Worm (Caenorhabditis elegans) whole organism, L1 larva: ENCODE results near the gene B0228.8.

Source experiments
- C04F5.9 ChIP-seq: sonication (generic microtip); optimal IDR thresholded peaks from 2 replicates; lab custom pipeline; 2016; ENCODE audit warnings: missing genetic modification characterization, missing compliant biosample characterization
- C16A3.4 ChIP-seq: fragments of 150-350 bp; optimal IDR thresholded peaks from 2 replicates; lab custom pipeline; 2014; ENCODE audit warnings: missing biosample characterization, missing genetic modification characterization
- C34B4.2 ChIP-seq: sonication (generic microtip); optimal IDR thresholded peaks from 2 replicates; lab custom pipeline; 2017; ENCODE audit warnings: mild to moderate bottlenecking, missing genetic modification characterization, missing compliant biosample characterization
- F16B12.6 ChIP-seq: fragments of 150-350 bp; optimal IDR thresholded peaks from 2 replicates; lab custom pipeline; 2014; ENCODE audit warnings: missing biosample characterization, missing genetic modification characterization
- aly-2 ChIP-seq: fragments of 150-350 bp; optimal IDR thresholded peaks from 2 replicates; lab custom pipeline; 2014; ENCODE audit warnings: missing biosample characterization, missing genetic modification characterization
- ama-1 ChIP-seq: fragments of 150-350 bp; optimal IDR thresholded peaks from 2 replicates; lab custom pipeline; 2014
- blmp-1 ChIP-seq: fragments of 150-350 bp; optimal IDR thresholded peaks from 2 replicates; lab custom pipeline; 2014; ENCODE audit warnings: missing biosample characterization, missing genetic modification characterization
- ceh-90 ChIP-seq: sonication (generic microtip); optimal IDR thresholded peaks from 2 replicates; lab custom pipeline; 2016; ENCODE audit warnings: missing genetic modification characterization, missing compliant biosample characterization
- ces-1 ChIP-seq: fragments of 150-350 bp; optimal IDR thresholded peaks from 2 replicates; lab custom pipeline; 2014; ENCODE audit warnings: missing biosample characterization, missing genetic modification reagents, missing genetic modification characterization
- dpl-1 ChIP-seq, 3 experiments: fragments of 150-350 bp in 2 of 3; sonication (generic microtip) in 1 of 3; optimal IDR thresholded peaks; 2 replicates each; lab custom pipeline; 2014 to 2017; ENCODE audit warnings: missing biosample characterization in 3 of 3, missing genetic modification characterization in 3 of 3, missing genetic modification reagents in 3 of 3
- efl-1 ChIP-seq, 4 experiments: fragments of 150-350 bp; optimal IDR thresholded peaks in 3 of 4; peaks in 1 of 4; 1 replicate in 1 of 4; 2 replicates in 3 of 4; lab custom pipeline; 2014; ENCODE audit warnings: missing biosample characterization in 2 of 4, missing genetic modification characterization in 2 of 4, missing genetic modification reagents in 2 of 4
- fkh-10 ChIP-seq: sonication (generic microtip); optimal IDR thresholded peaks from 2 replicates; lab custom pipeline; 2017; ENCODE audit warnings: missing biosample characterization, missing genetic modification reagents, missing genetic modification characterization
- fkh-4 ChIP-seq: sonication (generic microtip); optimal IDR thresholded peaks from 2 replicates; lab custom pipeline; 2016; ENCODE audit warnings: missing compliant biosample characterization, missing genetic modification characterization, borderline replicate concordance
- fkh-8 ChIP-seq: sonication (generic microtip); optimal IDR thresholded peaks from 2 replicates; lab custom pipeline; 2016; ENCODE audit warnings: mild to moderate bottlenecking, missing genetic modification characterization, missing compliant biosample characterization
- fos-1 ChIP-seq: fragments of 150-350 bp; optimal IDR thresholded peaks from 2 replicates; lab custom pipeline; 2014; ENCODE audit warnings: missing biosample characterization, missing genetic modification characterization
- grh-1 ChIP-seq: fragments of 200-800 bp; sonication (Bioruptor generic); IDR thresholded peaks from 2 replicates; pipeline ENCODE4 v1.3.6; 2022; ENCODE audit warnings: missing genetic modification reagents, missing genetic modification characterization, missing compliant biosample characterization
- hlh-17 ChIP-seq: fragments of 200-800 bp; sonication (Bioruptor generic); optimal IDR thresholded peaks from 2 replicates; lab custom pipeline; 2018; ENCODE audit warnings: missing genetic modification characterization, mild to moderate bottlenecking, missing compliant biosample characterization, moderate library complexity, borderline replicate concordance
- hpl-2 ChIP-seq: fragments of 150-350 bp; optimal IDR thresholded peaks from 2 replicates; lab custom pipeline; 2014; ENCODE audit warnings: missing biosample characterization, missing genetic modification reagents, missing genetic modification characterization
- lin-13 ChIP-seq: fragments of 150-350 bp; optimal IDR thresholded peaks from 2 replicates; lab custom pipeline; 2014; ENCODE audit warnings: missing biosample characterization, missing genetic modification reagents, missing genetic modification characterization
- lin-14 ChIP-seq: fragments of 200-800 bp; sonication (Bioruptor generic); optimal IDR thresholded peaks from 2 replicates; lab custom pipeline; 2018; ENCODE audit warnings: mild to moderate bottlenecking, missing genetic modification characterization, moderate library complexity, missing compliant biosample characterization
- lin-15B ChIP-seq: fragments of 150-350 bp; sonication (generic microtip); optimal IDR thresholded peaks from 3 replicates; lab custom pipeline; 2014; ENCODE audit warnings: missing biosample characterization, missing genetic modification characterization
- lin-35 ChIP-seq, 2 experiments: fragments of 150-350 bp; optimal IDR thresholded peaks; 2 replicates each; lab custom pipeline; 2014; ENCODE audit warnings: missing biosample characterization in 2 of 2, missing genetic modification characterization in 2 of 2, missing genetic modification reagents in 2 of 2
- lin-39 ChIP-seq: fragments of 150-350 bp; optimal IDR thresholded peaks from 2 replicates; lab custom pipeline; 2014; ENCODE audit warnings: missing biosample characterization, missing genetic modification reagents, missing genetic modification characterization
- mab-9 ChIP-seq: fragments of 200-800 bp; sonication (Bioruptor generic); IDR thresholded peaks from 2 replicates; pipeline ENCODE4 v1.3.6; 2022; ENCODE audit warnings: missing genetic modification reagents, missing genetic modification characterization, missing compliant biosample characterization
- mep-1 ChIP-seq: fragments of 150-350 bp; optimal IDR thresholded peaks from 2 replicates; lab custom pipeline; 2014; ENCODE audit warnings: missing biosample characterization, missing genetic modification characterization
- nhr-19 ChIP-seq: fragments of 200-800 bp; sonication (Bioruptor generic); conservative IDR thresholded peaks from 2 replicates; pipeline ENCODE4 v1.3.6; 2022; ENCODE audit warnings: missing genetic modification characterization, missing compliant biosample characterization
- nhr-237 ChIP-seq: fragments of 150-350 bp; optimal IDR thresholded peaks from 2 replicates; lab custom pipeline; 2014; ENCODE audit warnings: missing biosample characterization, missing genetic modification characterization
- nhr-28 ChIP-seq: fragments of 150-350 bp; optimal IDR thresholded peaks from 2 replicates; lab custom pipeline; 2014; ENCODE audit warnings: missing biosample characterization, missing genetic modification characterization
- nhr-85 ChIP-seq: sonication (generic microtip); peaks from one replicate; lab custom pipeline; 2016; ENCODE audit warnings: missing genetic modification characterization, inconsistent platforms, missing compliant biosample characterization
- pqm-1 ChIP-seq: sonication (generic microtip); optimal IDR thresholded peaks from 3 replicates; lab custom pipeline; 2017; ENCODE audit warnings: missing biosample characterization, missing genetic modification characterization
- rnt-1 ChIP-seq: sonication (generic microtip); optimal IDR thresholded peaks from 2 replicates; lab custom pipeline; 2016; ENCODE audit warnings: mild to moderate bottlenecking, missing genetic modification characterization, moderate library complexity, missing compliant biosample characterization
- sox-4 ChIP-seq: sonication (generic microtip); optimal IDR thresholded peaks from 2 replicates; lab custom pipeline; 2016; ENCODE audit warnings: missing genetic modification characterization, missing compliant biosample characterization
- sptf-1 ChIP-seq: fragments of 150-350 bp; optimal IDR thresholded peaks from 2 replicates; lab custom pipeline; 2014; ENCODE audit warnings: missing biosample characterization, missing genetic modification characterization
- sup-37 ChIP-seq: fragments of 200-800 bp; sonication (Bioruptor generic); optimal IDR thresholded peaks from 2 replicates; lab custom pipeline; 2018; ENCODE audit warnings: mild to moderate bottlenecking, missing genetic modification characterization, missing compliant biosample characterization
- swsn-7 ChIP-seq: sonication (generic microtip); optimal IDR thresholded peaks from 2 replicates; lab custom pipeline; 2016; ENCODE audit warnings: missing genetic modification characterization, missing compliant biosample characterization
- tbx-2 ChIP-seq: sonication (generic microtip); optimal IDR thresholded peaks from 2 replicates; lab custom pipeline; 2016; ENCODE audit warnings: missing genetic modification characterization, missing compliant biosample characterization
- tlp-1 ChIP-seq: fragments of 150-350 bp; optimal IDR thresholded peaks from 2 replicates; lab custom pipeline; 2014; ENCODE audit warnings: missing biosample characterization, missing genetic modification characterization
- unc-130 ChIP-seq: fragments of 150-350 bp; optimal IDR thresholded peaks from 2 replicates; lab custom pipeline; 2017; ENCODE audit warnings: missing biosample characterization, missing genetic modification characterization, inconsistent platforms
- unc-86 ChIP-seq: sonication (generic microtip); optimal IDR thresholded peaks from 2 replicates; lab custom pipeline; 2016; ENCODE audit warnings: missing genetic modification characterization, missing compliant biosample characterization
- unc-98 ChIP-seq: fragments of 200-800 bp; sonication (Bioruptor generic); IDR thresholded peaks from 2 replicates; pipeline ENCODE4 v1.3.6; 2022; ENCODE audit warnings: missing genetic modification characterization, missing compliant biosample characterization
- xbp-1 ChIP-seq: sonication (generic microtip); optimal IDR thresholded peaks from 2 replicates; lab custom pipeline; 2016; ENCODE audit warnings: missing genetic modification characterization, missing compliant biosample characterization
- ztf-11 ChIP-seq, 2 experiments: sonication (generic microtip); optimal IDR thresholded peaks; 2 replicates each; lab custom pipeline; 2016 to 2017; ENCODE audit warnings: missing genetic modification characterization in 2 of 2, missing biosample characterization in 1 of 2, missing compliant biosample characterization in 1 of 2

Gene B0228.8

ce11 chrII:7772411-7772810, 11.1 kb upstream of the B0228.8 start, which contains the start of gene C06A8.6:
C06A8.6 (plus strand) TSS chrII:7772499.
- no peak for TF ChIP-seq lin-39 (tag; lab: Kevin White, UChicago)
- TF ChIP-seq mep-1: no peak
- TF ChIP-seq grh-1: no peak
- TF ChIP-seq swsn-7 (tag; lab: Kevin White, UChicago): no peak
- no peak for TF ChIP-seq unc-130 (tag; lab: Kevin White, UChicago)
- TF ChIP-seq nhr-237 (tag; lab: Kevin White, UChicago): no peak
- TF ChIP-seq ces-1 (GFP tag; lab: Kevin White, UChicago): no peak
- TF ChIP-seq hlh-17 (GFP tag; lab: Kevin White, UChicago): no peak
- TF ChIP-seq C04F5.9: no peak
- TF ChIP-seq hpl-2 (GFP tag; lab: Kevin White, UChicago): no peak
- no peak for TF ChIP-seq pqm-1 (tag; lab: Kevin White, UChicago)
- no peak for TF ChIP-seq ztf-11 (tag; optimal IDR thresholded peaks at IDR 0.05; lab: Kevin White, UChicago)

ce11 chrII:7771917-7772316, 10.6 kb upstream of the B0228.8 start, which contains the start of gene C06A8.8:
C06A8.8 (minus strand) TSS chrII:7772017.
- TF ChIP-seq ama-1 (lab: Kevin White, UChicago): no peak
- no peak for TF ChIP-seq fkh-10
- no peak for TF ChIP-seq dpl-1 (GFP tag; optimal IDR thresholded peaks at IDR 0.05; lab: Kevin White, UChicago)
- TF ChIP-seq hpl-2 (GFP tag; lab: Kevin White, UChicago): no peak
- no peak for TF ChIP-seq nhr-28
- TF ChIP-seq fos-1: no peak
- TF ChIP-seq fkh-8 (tag; lab: Kevin White, UChicago): no peak
- TF ChIP-seq mep-1: no peak
- TF ChIP-seq tbx-2 (tag; lab: Kevin White, UChicago): no peak
- no peak for TF ChIP-seq pqm-1 (tag; lab: Kevin White, UChicago)
- no peak for TF ChIP-seq F16B12.6 (tag; lab: Kevin White, UChicago)
- TF ChIP-seq sup-37 (GFP tag; lab: Kevin White, UChicago): no peak
- no peak for TF ChIP-seq tlp-1 (tag; lab: Kevin White, UChicago)
- no peak for TF ChIP-seq mab-9
- no peak for TF ChIP-seq rnt-1

- TF ChIP-seq xbp-1 (tag; lab: Kevin White, UChicago): no peak
- TF ChIP-seq nhr-28: no peak
- TF ChIP-seq fkh-4 (tag; lab: Kevin White, UChicago): no peak
- no peak for TF ChIP-seq nhr-19 (GFP tag; lab: Robert Waterston, UW)
- TF ChIP-seq fkh-8 (tag; lab: Kevin White, UChicago): peak; percentile 65
- no peak for TF ChIP-seq fkh-10
- no peak for TF ChIP-seq efl-1 (optimal IDR thresholded peaks at IDR 0.05; lab: Kevin White, UChicago)
- TF ChIP-seq efl-1 (GFP tag; optimal IDR thresholded peaks at IDR 0.05 in 1 of 2; lab: Kevin White, UChicago): peak in 1 of 2 experiments; percentile 49
- no peak for TF ChIP-seq C34B4.2
- TF ChIP-seq nhr-85 (tag; lab: Kevin White, UChicago): no peak
- no peak for TF ChIP-seq C16A3.4 (tag; lab: Kevin White, UChicago)
- TF ChIP-seq sox-4 (tag; lab: Kevin White, UChicago): no peak
- peak; percentile 31 for TF ChIP-seq lin-14
These were observed 8.9 kb upstream of the B0228.8 start for ce11 chrII:7770253-7770652.

- no peak for TF ChIP-seq swsn-7 (tag; lab: Kevin White, UChicago)
- peak; percentile 59 for TF ChIP-seq nhr-85 (tag; lab: Kevin White, UChicago)
- no peak for TF ChIP-seq unc-98 (GFP tag; lab: Robert Waterston, UW)
- no peak for TF ChIP-seq sptf-1 (tag; lab: Kevin White, UChicago)
- TF ChIP-seq ceh-90 (tag; lab: Kevin White, UChicago): no peak
- no peak for TF ChIP-seq lin-35 (GFP tag; optimal IDR thresholded peaks at IDR 0.05; lab: Kevin White, UChicago)
- TF ChIP-seq unc-86: no peak
- TF ChIP-seq fkh-10: no peak
- TF ChIP-seq sup-37 (GFP tag; lab: Kevin White, UChicago): no peak
- no peak for TF ChIP-seq lin-15B (tag; lab: Kevin White, UChicago)
- TF ChIP-seq blmp-1 (tag; lab: Kevin White, UChicago): peak; percentile 56
- no peak for TF ChIP-seq aly-2
- no peak for TF ChIP-seq fkh-8 (tag; lab: Kevin White, UChicago)
- no peak for TF ChIP-seq lin-13 (GFP tag; lab: Kevin White, UChicago)
- no peak for TF ChIP-seq mab-9
- TF ChIP-seq, all 84 proteins: peak for 2
These were observed 7.9 kb upstream of the B0228.8 start for ce11 chrII:7769254-7769653.
